Fruit fly (Drosophila melanogaster) whole organism, embryonic: ENCODE results near the gene Gr93d.

ENCODE experiments used
- Atf6 ChIP-seq: fragments of 200-800 bp; sonication (Bioruptor generic); IDR thresholded peaks from 2 replicates; pipeline ENCODE4 v1.3.6; 2022; ENCODE audit warnings: missing biosample characterization, missing genetic modification characterization
- Bgb ChIP-seq: fragments of 200-800 bp; sonication (Bioruptor generic); IDR thresholded peaks from 2 replicates; pipeline ENCODE4 v1.3.6; 2022; ENCODE audit warnings: missing biosample characterization, missing genetic modification characterization; ENCODE audit not compliant: partially characterized antibody
- BtbVII ChIP-seq: fragments of 200-800 bp; sonication (Bioruptor generic); optimal IDR thresholded peaks from 3 replicates; lab custom pipeline; 2017; ENCODE audit warnings: missing biosample characterization, mild to moderate bottlenecking, missing genetic modification characterization
- CG10321 ChIP-seq: fragments of 200-800 bp; sonication (Bioruptor generic); IDR thresholded peaks from 2 replicates; pipeline ENCODE4 v1.3.6; 2022; ENCODE audit warnings: missing biosample characterization, missing genetic modification characterization
- CG10366 ChIP-seq: fragments of 200-800 bp; sonication (Bioruptor generic); IDR thresholded peaks from 2 replicates; pipeline ENCODE4 v1.3.6; 2022; ENCODE audit warnings: missing biosample characterization, missing genetic modification characterization
- CG11398 ChIP-seq: fragments of 200-800 bp; sonication (Bioruptor generic); optimal IDR thresholded peaks from 2 replicates; lab custom pipeline; 2016; ENCODE audit warnings: missing biosample characterization, missing genetic modification characterization
- CG14441 ChIP-seq: fragments of 200-800 bp; sonication (Bioruptor generic); IDR thresholded peaks from 2 replicates; pipeline ENCODE4 v1.3.6; 2022; ENCODE audit warnings: missing biosample characterization, missing genetic modification characterization
- CG17612 ChIP-seq: fragments of 200-800 bp; sonication (Bioruptor generic); IDR thresholded peaks from 2 replicates; pipeline ENCODE4 v1.3.6; 2022; ENCODE audit warnings: missing biosample characterization, missing genetic modification characterization
- CG1832 ChIP-seq: fragments of 200-800 bp; sonication (Bioruptor generic); optimal IDR thresholded peaks from 2 replicates; lab custom pipeline; 2017; ENCODE audit warnings: missing biosample characterization, mild to moderate bottlenecking, missing genetic modification characterization, inconsistent platforms
- CG2116 ChIP-seq: fragments of 200-800 bp; sonication (Bioruptor generic); optimal IDR thresholded peaks from 3 replicates; lab custom pipeline; 2018; ENCODE audit warnings: missing biosample characterization, mild to moderate bottlenecking, missing genetic modification characterization
- CG2712 ChIP-seq: fragments of 200-800 bp; optimal IDR thresholded peaks from 3 replicates; lab custom pipeline; 2019; ENCODE audit warnings: missing biosample characterization, mild to moderate bottlenecking, missing genetic modification characterization, moderate library complexity
- CG31365 ChIP-seq: fragments of 200-800 bp; sonication (Bioruptor generic); optimal IDR thresholded peaks from 2 replicates; lab custom pipeline; 2018; ENCODE audit warnings: missing biosample characterization, mild to moderate bottlenecking, missing genetic modification characterization
- CG3163 ChIP-seq: fragments of 200-800 bp; sonication (Bioruptor generic); optimal IDR thresholded peaks from 3 replicates; lab custom pipeline; 2016; ENCODE audit warnings: missing biosample characterization, missing genetic modification characterization
- CG3281 ChIP-seq: fragments of 200-800 bp; sonication (Bioruptor generic); optimal IDR thresholded peaks from 3 replicates; lab custom pipeline; 2017; ENCODE audit warnings: missing biosample characterization, mild to moderate bottlenecking, missing genetic modification characterization
- CG33213 ChIP-seq: fragments of 200-800 bp; sonication (Bioruptor generic); optimal IDR thresholded peaks from 3 replicates; lab custom pipeline; 2016; ENCODE audit warnings: missing biosample characterization, missing genetic modification characterization
- CG34422 ChIP-seq: fragments of 200-800 bp; sonication (Bioruptor generic); IDR thresholded peaks from 3 replicates; pipeline ENCODE4 v1.3.6; 2022; ENCODE audit warnings: missing biosample characterization, missing genetic modification characterization
- CG4328 ChIP-seq: fragments of 200-800 bp; sonication (Bioruptor generic); optimal IDR thresholded peaks from 3 replicates; lab custom pipeline; 2017; ENCODE audit warnings: missing biosample characterization, missing genetic modification reagents, missing genetic modification characterization
- CG4820 ChIP-seq: fragments of 200-800 bp; sonication (Bioruptor generic); optimal IDR thresholded peaks from 3 replicates; lab custom pipeline; 2016; ENCODE audit warnings: missing biosample characterization, missing genetic modification characterization
- CG4854 ChIP-seq: fragments of 200-800 bp; sonication (Bioruptor generic); optimal IDR thresholded peaks from 2 replicates; lab custom pipeline; 2016; ENCODE audit warnings: missing biosample characterization, missing genetic modification characterization, inconsistent platforms
- CG8089 ChIP-seq: fragments of 200-800 bp; sonication (Bioruptor generic); optimal IDR thresholded peaks from 3 replicates; lab custom pipeline; 2016; ENCODE audit warnings: missing biosample characterization, missing genetic modification characterization
- CG8281 ChIP-seq: fragments of 200-800 bp; sonication (Bioruptor generic); optimal IDR thresholded peaks from 2 replicates; lab custom pipeline; 2018; ENCODE audit warnings: missing biosample characterization, mild to moderate bottlenecking, missing genetic modification characterization, moderate library complexity
- CG9437 ChIP-seq: fragments of 200-800 bp; sonication (Bioruptor generic); optimal IDR thresholded peaks from 2 replicates; lab custom pipeline; 2018; ENCODE audit warnings: missing biosample characterization, mild to moderate bottlenecking, missing genetic modification characterization
- CG9797 ChIP-seq: fragments of 200-800 bp; sonication (Bioruptor generic); optimal IDR thresholded peaks from 3 replicates; lab custom pipeline; 2018; ENCODE audit warnings: missing biosample characterization, mild to moderate bottlenecking, missing genetic modification characterization
- CG9817 ChIP-seq: fragments of 200-800 bp; sonication (Bioruptor generic); optimal IDR thresholded peaks from 2 replicates; lab custom pipeline; 2018; ENCODE audit warnings: missing biosample characterization, mild to moderate bottlenecking, missing genetic modification characterization, moderate library complexity
- Dip3 ChIP-seq: fragments of 200-800 bp; sonication (Bioruptor generic); optimal IDR thresholded peaks from 3 replicates; lab custom pipeline; 2016; ENCODE audit warnings: missing biosample characterization, missing genetic modification characterization
- H15 ChIP-seq: fragments of 200-800 bp; sonication (Bioruptor generic); IDR thresholded peaks from 3 replicates; pipeline ENCODE4 v1.3.6; 2022; ENCODE audit warnings: missing biosample characterization, missing genetic modification characterization
- HHEX ChIP-seq: fragments of 200-800 bp; sonication (Bioruptor generic); optimal IDR thresholded peaks from 3 replicates; lab custom pipeline; 2017; ENCODE audit warnings: missing biosample characterization, mild to moderate bottlenecking, missing genetic modification characterization, missing genetic modification reagents
- HmgZ ChIP-seq: fragments of 200-800 bp; sonication (Bioruptor generic); optimal IDR thresholded peaks from 2 replicates; lab custom pipeline; 2018; ENCODE audit warnings: missing biosample characterization, mild to moderate bottlenecking, missing genetic modification characterization
- Lhr ChIP-seq: fragments of 200-800 bp; sonication (Bioruptor generic); optimal IDR thresholded peaks from 3 replicates; lab custom pipeline; 2017; ENCODE audit warnings: mild to moderate bottlenecking, missing biosample characterization, missing genetic modification reagents, missing genetic modification characterization
- Meics ChIP-seq: fragments of 200-800 bp; sonication (Bioruptor generic); optimal IDR thresholded peaks from 2 replicates; lab custom pipeline; 2017; ENCODE audit warnings: missing biosample characterization, mild to moderate bottlenecking, missing genetic modification characterization
- Nf-YC ChIP-seq: fragments of 200-800 bp; optimal IDR thresholded peaks from 3 replicates; lab custom pipeline; 2019; ENCODE audit warnings: missing biosample characterization, mild to moderate bottlenecking, missing genetic modification characterization, moderate library complexity
- NfI ChIP-seq: fragments of 200-800 bp; sonication (Bioruptor generic); optimal IDR thresholded peaks from 3 replicates; lab custom pipeline; 2018; ENCODE audit warnings: missing biosample characterization, mild to moderate bottlenecking, missing genetic modification characterization, moderate library complexity
- Oli ChIP-seq: fragments of 200-800 bp; sonication (Bioruptor generic); optimal IDR thresholded peaks from 2 replicates; lab custom pipeline; 2018; ENCODE audit warnings: missing biosample characterization, mild to moderate bottlenecking, missing genetic modification characterization, moderate library complexity
- Opbp ChIP-seq: fragments of 200-800 bp; sonication (Bioruptor generic); IDR thresholded peaks from 3 replicates; pipeline ENCODE4 v1.3.6; 2022; ENCODE audit warnings: missing biosample characterization, missing genetic modification characterization; ENCODE audit not compliant: partially characterized antibody
- Optix ChIP-seq: fragments of 200-800 bp; sonication (Bioruptor generic); IDR thresholded peaks from 3 replicates; pipeline ENCODE4 v1.3.6; 2022; ENCODE audit warnings: missing biosample characterization, missing genetic modification characterization
- Sry-β ChIP-seq: fragments of 200-800 bp; sonication (Bioruptor generic); optimal IDR thresholded peaks from 2 replicates; lab custom pipeline; 2018; ENCODE audit warnings: missing biosample characterization, mild to moderate bottlenecking, missing genetic modification characterization, moderate library complexity
- chif ChIP-seq, 2 experiments: fragments of 200-800 bp; sonication (Bioruptor generic); optimal IDR thresholded peaks; 3 replicates each; lab custom pipeline; 2016; ENCODE audit warnings: missing biosample characterization in 2 of 2, missing genetic modification characterization in 2 of 2
- dimm ChIP-seq: fragments of 200-800 bp; sonication (Bioruptor generic); IDR thresholded peaks from 2 replicates; pipeline ENCODE4 v1.3.6; 2022; ENCODE audit warnings: missing biosample characterization, missing genetic modification characterization
- fu2 ChIP-seq: fragments of 200-800 bp; sonication (Bioruptor generic); optimal IDR thresholded peaks from 2 replicates; lab custom pipeline; 2016; ENCODE audit warnings: missing biosample characterization, missing genetic modification characterization
- hkb ChIP-seq, 2 experiments: fragments of 200-800 bp in 1 of 2; fragments of >200 bp in 1 of 2; sonication (Bioruptor generic) in 1 of 2; IDR thresholded peaks in 1 of 2; optimal IDR thresholded peaks in 1 of 2; 2 replicates each; pipeline versions ENCODE4 v1.3.6 to Lab custom; 2017 to 2022; ENCODE audit warnings: missing biosample characterization in 1 of 2, missing genetic modification characterization in 1 of 2
- lilli ChIP-seq: fragments of 200-800 bp; sonication (Bioruptor generic); optimal IDR thresholded peaks from 3 replicates; lab custom pipeline; 2016; ENCODE audit warnings: missing biosample characterization, missing genetic modification characterization
- mam ChIP-seq: fragments of 200-800 bp; sonication (Bioruptor generic); optimal IDR thresholded peaks from 3 replicates; lab custom pipeline; 2016; ENCODE audit warnings: missing biosample characterization, missing genetic modification characterization
- nerfin-2 ChIP-seq: fragments of 200-800 bp; sonication (Bioruptor generic); IDR thresholded peaks from 2 replicates; pipeline ENCODE4 v1.3.6; 2022; ENCODE audit warnings: missing biosample characterization, missing genetic modification characterization; ENCODE audit not compliant: partially characterized antibody
- rib ChIP-seq: fragments of 200-800 bp; sonication (Bioruptor generic); IDR thresholded peaks from 2 replicates; pipeline ENCODE4 v1.3.6; 2022; ENCODE audit warnings: missing biosample characterization, missing genetic modification characterization
- run ChIP-seq: fragments of 200-800 bp; sonication (Bioruptor generic); optimal IDR thresholded peaks from 3 replicates; lab custom pipeline; 2018; ENCODE audit warnings: missing biosample characterization, mild to moderate bottlenecking, missing genetic modification characterization
- stwl ChIP-seq: fragments of 200-800 bp; sonication (Bioruptor generic); optimal IDR thresholded peaks from 3 replicates; lab custom pipeline; 2018; ENCODE audit warnings: missing biosample characterization, mild to moderate bottlenecking, missing genetic modification characterization, moderate library complexity
- tll ChIP-seq, 2 experiments: fragments of 200-800 bp in 1 of 2; fragments of >200 bp in 1 of 2; sonication (Bioruptor generic) in 1 of 2; optimal IDR thresholded peaks; 2 replicates each; lab custom pipeline; 2017 to 2019; ENCODE audit warnings: missing biosample characterization in 2 of 2, missing genetic modification characterization in 2 of 2, mild to moderate bottlenecking in 1 of 2, moderate library complexity in 1 of 2
- ttk ChIP-seq: fragments of 200-800 bp; sonication (Bioruptor generic); IDR thresholded peaks from 2 replicates; pipeline ENCODE4 v2.1.2; 2022; ENCODE audit warnings: missing biosample characterization, missing genetic modification characterization
- vvl ChIP-seq: fragments of 200-800 bp; sonication (Bioruptor generic); IDR thresholded peaks from 2 replicates; pipeline ENCODE4 v1.3.6; 2022; ENCODE audit warnings: missing biosample characterization, missing genetic modification characterization
- wor ChIP-seq: fragments of 200-800 bp; sonication (Bioruptor generic); IDR thresholded peaks from 2 replicates; pipeline ENCODE4 v1.3.6; 2022; ENCODE audit warnings: missing biosample characterization, missing genetic modification characterization
- yki ChIP-seq: fragments of >200 bp; optimal IDR thresholded peaks from 3 replicates; lab custom pipeline; 2018

Gene Gr93d

DNA sequence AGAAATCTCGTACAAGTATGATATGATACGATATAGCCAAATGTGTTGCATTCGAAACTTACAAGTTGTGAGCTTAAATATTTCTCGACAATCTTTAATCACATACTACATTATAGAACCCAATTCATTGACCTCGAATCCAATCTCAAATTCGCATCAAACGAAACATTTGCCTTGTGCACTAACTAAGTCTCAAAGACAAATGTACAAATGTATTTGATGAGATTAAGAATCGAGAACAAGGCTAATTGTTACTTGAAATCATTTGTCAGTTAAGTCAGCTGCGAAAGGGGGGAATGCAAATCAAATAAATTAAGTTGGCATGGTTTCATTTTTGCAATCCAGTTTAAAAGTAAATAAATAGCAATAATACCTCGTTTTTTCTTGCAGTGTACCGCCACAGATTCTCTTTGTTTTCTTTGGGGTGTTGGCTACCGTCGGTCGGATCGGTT is 7.9 kb downstream of the Gr93d start (continued):
- TF ChIP-seq CG4854 (GFP tag; lab: Kevin White, UChicago) (no peak), run (tag; lab: Kevin White, UChicago) (no peak), stwl (tag; lab: Kevin White, UChicago) (no peak), CG14441 (GFP tag; lab: Robert Waterston, UW) (no peak), CG1832 (GFP tag; lab: Kevin White, UChicago) (no peak), CG8281 (tag; lab: Kevin White, UChicago) (no peak), CG34422 (GFP tag; lab: Robert Waterston, UW) (no peak), CG33213 (no peak), HHEX (GFP tag; lab: Kevin White, UChicago) (no peak), CG9437 (peak; percentile 58), tll (GFP tag; optimal IDR thresholded peaks at IDR 0.05; lab: Kevin White, UChicago) (no peak), BtbVII (GFP tag; lab: Kevin White, UChicago) (no peak), fu2 (GFP tag; lab: Kevin White, UChicago) (no peak), Optix (GFP tag; lab: Robert Waterston, UW) (no peak), Lhr (GFP tag; lab: Kevin White, UChicago) (no peak), CG4820 (GFP tag; lab: Kevin White, UChicago) (no peak), wor (no peak), CG10366 (GFP tag; lab: Robert Waterston, UW) (no peak), CG9797 (GFP tag; lab: Kevin White, UChicago) (no peak), NfI (GFP tag; lab: Kevin White, UChicago) (no peak), chif (GFP tag; optimal IDR thresholded peaks at IDR 0.05; lab: Kevin White, UChicago) (peak; percentile 29 to 63), mam (no peak), Bgb (no peak), dimm (GFP tag; lab: Robert Waterston, UW) (no peak), Atf6 (GFP tag; lab: Robert Waterston, UW) (no peak), yki (no peak), CG11398 (GFP tag; lab: Kevin White, UChicago) (no peak), CG2712 (tag; lab: Kevin White, UChicago) (peak; percentile 29), Nf-YC (tag; lab: Kevin White, UChicago) (no peak), CG31365 (tag; lab: Kevin White, UChicago) (no peak), CG8089 (GFP tag; lab: Kevin White, UChicago) (peak; percentile 0), CG17612 (GFP tag; lab: Robert Waterston, UW) (no peak), vvl (peak; percentile 26; the same call in 1 of the 2 replicates), HmgZ (tag; lab: Kevin White, UChicago) (no peak), CG3281 (GFP tag; lab: Kevin White, UChicago) (no peak), CG9817 (tag; lab: Kevin White, UChicago) (no peak), Oli (peak; percentile 61), CG10321 (no peak), Meics (GFP tag; lab: Kevin White, UChicago) (no peak), CG2116 (GFP tag; lab: Kevin White, UChicago) (no peak), hkb (optimal IDR thresholded peaks at IDR 0.05; lab: Kevin White, UChicago) (no peak), hkb (GFP tag; IDR thresholded peaks at IDR 0.05; lab: Robert Waterston, UW) (peak; percentile 42; the same call in 1 of the 2 replicates), lilli (peak; percentile 19), CG4328 (GFP tag; lab: Kevin White, UChicago) (no peak), rib (GFP tag; lab: Robert Waterston, UW) (no peak), ttk (GFP tag; lab: Robert Waterston, UW) (no peak), H15 (GFP tag; lab: Robert Waterston, UW) (no peak), Opbp (GFP tag; lab: Robert Waterston, UW) (no peak), Sry-β (GFP tag; lab: Kevin White, UChicago) (no peak), Dip3 (no peak), CG3163 (no peak), nerfin-2 (GFP tag; lab: Robert Waterston, UW) (no peak)
